Worm (Caenorhabditis elegans) whole organism, L1 larva: ENCODE data around the gene acs-15.

Experiments used
- C34B4.2 ChIP-seq: sonication (generic microtip); optimal IDR thresholded peaks from 2 replicates; lab custom pipeline; 2017; ENCODE audit warnings: mild to moderate bottlenecking, missing genetic modification characterization, missing compliant biosample characterization
- F16B12.6 ChIP-seq: fragments of 150-350 bp; optimal IDR thresholded peaks from 2 replicates; lab custom pipeline; 2014; ENCODE audit warnings: missing biosample characterization, missing genetic modification characterization
- Y116A8C.19 ChIP-seq: sonication (generic microtip); optimal IDR thresholded peaks from 2 replicates; lab custom pipeline; 2016; ENCODE audit warnings: missing compliant biosample characterization, missing genetic modification characterization, borderline replicate concordance
- aha-1 ChIP-seq: fragments of 150-350 bp; optimal IDR thresholded peaks from 2 replicates; lab custom pipeline; 2014; ENCODE audit warnings: missing biosample characterization, missing genetic modification characterization
- alr-1 ChIP-seq: fragments of 200-800 bp; sonication (Bioruptor generic); optimal IDR thresholded peaks from 2 replicates; lab custom pipeline; 2018; ENCODE audit warnings: borderline replicate concordance, mild to moderate bottlenecking, missing genetic modification characterization, missing compliant biosample characterization
- aly-2 ChIP-seq: fragments of 150-350 bp; optimal IDR thresholded peaks from 2 replicates; lab custom pipeline; 2014; ENCODE audit warnings: missing biosample characterization, missing genetic modification characterization
- ama-1 ChIP-seq: fragments of 150-350 bp; optimal IDR thresholded peaks from 2 replicates; lab custom pipeline; 2014
- ceh-82 ChIP-seq, 3 experiments: fragments of 150-350 bp in 1 of 3; sonication (generic microtip) in 2 of 3; optimal IDR thresholded peaks; 2 replicates each; lab custom pipeline; 2014 to 2017; ENCODE audit warnings: missing biosample characterization in 3 of 3, missing genetic modification characterization in 3 of 3
- ceh-90 ChIP-seq: sonication (generic microtip); optimal IDR thresholded peaks from 2 replicates; lab custom pipeline; 2016; ENCODE audit warnings: missing genetic modification characterization, missing compliant biosample characterization
- ces-1 ChIP-seq: fragments of 150-350 bp; optimal IDR thresholded peaks from 2 replicates; lab custom pipeline; 2014; ENCODE audit warnings: missing biosample characterization, missing genetic modification reagents, missing genetic modification characterization
- dpl-1 ChIP-seq, 3 experiments: fragments of 150-350 bp in 2 of 3; sonication (generic microtip) in 1 of 3; optimal IDR thresholded peaks; 2 replicates each; lab custom pipeline; 2014 to 2017; ENCODE audit warnings: missing biosample characterization in 3 of 3, missing genetic modification characterization in 3 of 3, missing genetic modification reagents in 3 of 3
- efl-1 ChIP-seq, 4 experiments: fragments of 150-350 bp; optimal IDR thresholded peaks in 3 of 4; peaks in 1 of 4; 1 replicate in 1 of 4; 2 replicates in 3 of 4; lab custom pipeline; 2014; ENCODE audit warnings: missing biosample characterization in 2 of 4, missing genetic modification characterization in 2 of 4, missing genetic modification reagents in 2 of 4
- efl-3 ChIP-seq: fragments of 200-800 bp; sonication (Bioruptor generic); optimal IDR thresholded peaks from 2 replicates; lab custom pipeline; 2018; ENCODE audit warnings: mild to moderate bottlenecking, missing genetic modification characterization, missing compliant biosample characterization
- egl-13 ChIP-seq: sonication (generic microtip); optimal IDR thresholded peaks from 2 replicates; lab custom pipeline; 2016; ENCODE audit warnings: missing genotype, missing genetic modification reagents, missing genetic modification characterization, missing compliant biosample characterization
- elt-2 ChIP-seq: sonication (generic microtip); optimal IDR thresholded peaks from 2 replicates; lab custom pipeline; 2016; ENCODE audit warnings: missing genetic modification characterization, mild to moderate bottlenecking, inconsistent platforms, missing compliant biosample characterization, missing genetic modification reagents
- elt-3 ChIP-seq, 6 experiments: fragments of 150-350 bp in 1 of 6; sonication (generic microtip); optimal IDR thresholded peaks; 2 replicates each; lab custom pipeline; 2017 to 2018; ENCODE audit warnings: missing biosample characterization in 6 of 6, missing genetic modification characterization in 6 of 6, inconsistent platforms in 1 of 6
- fkh-10 ChIP-seq: sonication (generic microtip); optimal IDR thresholded peaks from 2 replicates; lab custom pipeline; 2017; ENCODE audit warnings: missing biosample characterization, missing genetic modification reagents, missing genetic modification characterization
- fkh-4 ChIP-seq: sonication (generic microtip); optimal IDR thresholded peaks from 2 replicates; lab custom pipeline; 2016; ENCODE audit warnings: missing compliant biosample characterization, missing genetic modification characterization, borderline replicate concordance
- fkh-8 ChIP-seq: sonication (generic microtip); optimal IDR thresholded peaks from 2 replicates; lab custom pipeline; 2016; ENCODE audit warnings: mild to moderate bottlenecking, missing genetic modification characterization, missing compliant biosample characterization
- grh-1 ChIP-seq: fragments of 200-800 bp; sonication (Bioruptor generic); IDR thresholded peaks from 2 replicates; pipeline ENCODE4 v1.3.6; 2022; ENCODE audit warnings: missing genetic modification reagents, missing genetic modification characterization, missing compliant biosample characterization
- hpl-2 ChIP-seq: fragments of 150-350 bp; optimal IDR thresholded peaks from 2 replicates; lab custom pipeline; 2014; ENCODE audit warnings: missing biosample characterization, missing genetic modification reagents, missing genetic modification characterization
- lin-13 ChIP-seq: fragments of 150-350 bp; optimal IDR thresholded peaks from 2 replicates; lab custom pipeline; 2014; ENCODE audit warnings: missing biosample characterization, missing genetic modification reagents, missing genetic modification characterization
- lin-14 ChIP-seq: fragments of 200-800 bp; sonication (Bioruptor generic); optimal IDR thresholded peaks from 2 replicates; lab custom pipeline; 2018; ENCODE audit warnings: mild to moderate bottlenecking, missing genetic modification characterization, moderate library complexity, missing compliant biosample characterization
- lin-15B ChIP-seq: fragments of 150-350 bp; sonication (generic microtip); optimal IDR thresholded peaks from 3 replicates; lab custom pipeline; 2014; ENCODE audit warnings: missing biosample characterization, missing genetic modification characterization
- lin-35 ChIP-seq, 2 experiments: fragments of 150-350 bp; optimal IDR thresholded peaks; 2 replicates each; lab custom pipeline; 2014; ENCODE audit warnings: missing biosample characterization in 2 of 2, missing genetic modification characterization in 2 of 2, missing genetic modification reagents in 2 of 2
- lir-3 ChIP-seq: sonication (generic microtip); optimal IDR thresholded peaks from 2 replicates; lab custom pipeline; 2016; ENCODE audit warnings: mild to moderate bottlenecking, missing genetic modification characterization, moderate library complexity, missing compliant biosample characterization; ENCODE audit not compliant: poor library complexity
- lsy-2 ChIP-seq, 2 experiments: fragments of 150-350 bp; optimal IDR thresholded peaks; 2 replicates each; lab custom pipeline; 2014; ENCODE audit warnings: missing biosample characterization in 2 of 2, missing genetic modification characterization in 2 of 2
- mef-2 ChIP-seq: fragments of 150-350 bp; optimal IDR thresholded peaks from 2 replicates; lab custom pipeline; 2014; ENCODE audit warnings: missing biosample characterization, missing genetic modification characterization
- nhr-12 ChIP-seq: sonication (generic microtip); optimal IDR thresholded peaks from 2 replicates; lab custom pipeline; 2017; ENCODE audit warnings: missing biosample characterization, missing genetic modification characterization
- nhr-20 ChIP-seq: sonication (generic microtip); optimal IDR thresholded peaks from 2 replicates; lab custom pipeline; 2016; ENCODE audit warnings: mild to moderate bottlenecking, missing genetic modification characterization, missing compliant biosample characterization
- nhr-237 ChIP-seq: fragments of 150-350 bp; optimal IDR thresholded peaks from 2 replicates; lab custom pipeline; 2014; ENCODE audit warnings: missing biosample characterization, missing genetic modification characterization
- nhr-47 ChIP-seq: sonication (generic microtip); optimal IDR thresholded peaks from 2 replicates; lab custom pipeline; 2016; ENCODE audit warnings: mild to moderate bottlenecking, missing genetic modification characterization, moderate library complexity, missing compliant biosample characterization
- nhr-71 ChIP-seq: sonication (generic microtip); optimal IDR thresholded peaks from 2 replicates; lab custom pipeline; 2016; ENCODE audit warnings: mild to moderate bottlenecking, missing genetic modification characterization, moderate library complexity, missing compliant biosample characterization
- nhr-76 ChIP-seq: sonication (generic microtip); optimal IDR thresholded peaks from 2 replicates; lab custom pipeline; 2017; ENCODE audit warnings: missing biosample characterization, missing genetic modification characterization
- nhr-84 ChIP-seq: sonication (generic microtip); optimal IDR thresholded peaks from 2 replicates; lab custom pipeline; 2017; ENCODE audit warnings: missing biosample characterization, missing genetic modification characterization
- nhr-90 ChIP-seq: sonication (generic microtip); optimal IDR thresholded peaks from 2 replicates; lab custom pipeline; 2016; ENCODE audit warnings: mild to moderate bottlenecking, missing genetic modification characterization, missing compliant biosample characterization; ENCODE audit not compliant: poor library complexity
- pag-3 ChIP-seq: sonication (generic microtip); optimal IDR thresholded peaks from 2 replicates; lab custom pipeline; 2017; ENCODE audit warnings: missing genetic modification characterization, mild to moderate bottlenecking, missing compliant biosample characterization, antibody characterized with exemption, borderline replicate concordance; ENCODE audit not compliant: insufficient read depth
- rnt-1 ChIP-seq: sonication (generic microtip); optimal IDR thresholded peaks from 2 replicates; lab custom pipeline; 2016; ENCODE audit warnings: mild to moderate bottlenecking, missing genetic modification characterization, moderate library complexity, missing compliant biosample characterization
- skn-1 ChIP-seq: fragments of 150-350 bp; optimal IDR thresholded peaks from 2 replicates; lab custom pipeline; 2014; ENCODE audit warnings: missing biosample characterization, missing genetic modification characterization
- sox-4 ChIP-seq: sonication (generic microtip); optimal IDR thresholded peaks from 2 replicates; lab custom pipeline; 2016; ENCODE audit warnings: missing genetic modification characterization, missing compliant biosample characterization
- sup-37 ChIP-seq: fragments of 200-800 bp; sonication (Bioruptor generic); optimal IDR thresholded peaks from 2 replicates; lab custom pipeline; 2018; ENCODE audit warnings: mild to moderate bottlenecking, missing genetic modification characterization, missing compliant biosample characterization
- swsn-7 ChIP-seq: sonication (generic microtip); optimal IDR thresholded peaks from 2 replicates; lab custom pipeline; 2016; ENCODE audit warnings: missing genetic modification characterization, missing compliant biosample characterization
- tbx-2 ChIP-seq: sonication (generic microtip); optimal IDR thresholded peaks from 2 replicates; lab custom pipeline; 2016; ENCODE audit warnings: missing genetic modification characterization, missing compliant biosample characterization
- unc-30 ChIP-seq: sonication (generic microtip); optimal IDR thresholded peaks from 2 replicates; lab custom pipeline; 2017; ENCODE audit warnings: missing biosample characterization, missing genetic modification characterization
- unc-86 ChIP-seq: sonication (generic microtip); optimal IDR thresholded peaks from 2 replicates; lab custom pipeline; 2016; ENCODE audit warnings: missing genetic modification characterization, missing compliant biosample characterization
- unc-98 ChIP-seq: fragments of 200-800 bp; sonication (Bioruptor generic); IDR thresholded peaks from 2 replicates; pipeline ENCODE4 v1.3.6; 2022; ENCODE audit warnings: missing genetic modification characterization, missing compliant biosample characterization
- zag-1 ChIP-seq: fragments of 150-350 bp; optimal IDR thresholded peaks from 2 replicates; lab custom pipeline; 2014; ENCODE audit warnings: missing biosample characterization, missing genetic modification characterization

Gene acs-15

DNA sequence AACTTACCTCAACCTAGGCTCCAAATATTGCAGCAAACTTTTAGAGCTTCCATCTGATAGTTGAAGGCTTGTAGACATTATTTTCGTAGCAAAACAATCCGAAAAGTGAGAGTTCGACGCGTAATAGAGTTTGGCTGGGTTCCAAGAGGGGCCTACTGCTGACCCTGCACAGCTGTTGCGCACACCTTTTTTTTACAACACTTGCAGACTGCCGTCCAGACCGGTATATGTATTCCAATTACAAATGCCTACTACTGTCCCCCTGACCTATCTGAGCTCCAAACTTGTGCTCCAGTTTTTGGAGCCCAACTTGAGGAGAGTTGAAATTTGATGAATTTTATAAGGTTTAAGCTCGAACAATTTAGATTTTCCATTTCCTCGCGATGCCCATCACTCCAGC is 23.3 kb upstream of the acs-15 start, which contains the start of the genes fbxc-24 and fbxc-27:
Gene fbxc-24, minus strand, starts transcription at position 101 of the 400 bp plus-strand sequence.
Gene fbxc-27, plus strand, starts transcription at position 216 of the 400 bp plus-strand sequence.
- TF ChIP-seq lsy-2 (tag; optimal IDR thresholded peaks at IDR 0.05; lab: Kevin White, UChicago) (no peak), lir-3 (no peak), C34B4.2 (tag; lab: Kevin White, UChicago) (no peak), elt-3 (tag; optimal IDR thresholded peaks at IDR 0.05; lab: Kevin White, UChicago) (no peak), ceh-90 (tag; lab: Kevin White, UChicago) (no peak), aly-2 (tag; lab: Kevin White, UChicago) (no peak), alr-1 (tag; lab: Kevin White, UChicago) (no peak)

DNA sequence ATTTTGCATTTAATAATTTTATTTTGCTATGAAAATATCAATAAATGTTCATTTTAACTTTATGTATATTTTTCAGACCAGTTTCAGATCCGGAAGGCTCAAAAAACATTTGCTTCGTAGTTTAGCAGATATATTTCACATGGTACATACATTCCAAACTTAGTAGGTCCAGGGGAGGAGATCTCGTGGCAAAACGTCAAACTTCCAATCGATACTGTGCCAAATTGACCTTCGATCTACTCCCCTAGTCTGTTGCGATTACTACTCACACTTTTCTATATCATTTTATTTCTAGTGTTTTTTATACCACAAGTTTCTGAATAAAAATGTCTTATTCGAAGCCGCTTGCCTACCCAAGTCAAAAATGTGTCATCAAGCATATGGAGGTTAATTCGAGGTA is 21.1 kb upstream of the acs-15 start, which contains the start of gene fbxc-31:
Gene fbxc-31, plus strand, starts transcription at position 301 of the 400 bp plus-strand sequence.
- TF ChIP-seq nhr-12 (tag; lab: Kevin White, UChicago) (no peak), efl-1 (optimal IDR thresholded peaks at IDR 0.05; lab: Kevin White, UChicago) (no peak), efl-1 (GFP tag; optimal IDR thresholded peaks at IDR 0.05 in 1 of 2; lab: Kevin White, UChicago) (peak in 1 of 2 experiments; percentile 15), lir-3 (no peak), unc-30 (tag; lab: Kevin White, UChicago) (no peak), sup-37 (GFP tag; lab: Kevin White, UChicago) (no peak), unc-98 (GFP tag; lab: Robert Waterston, UW) (no peak)

DNA sequence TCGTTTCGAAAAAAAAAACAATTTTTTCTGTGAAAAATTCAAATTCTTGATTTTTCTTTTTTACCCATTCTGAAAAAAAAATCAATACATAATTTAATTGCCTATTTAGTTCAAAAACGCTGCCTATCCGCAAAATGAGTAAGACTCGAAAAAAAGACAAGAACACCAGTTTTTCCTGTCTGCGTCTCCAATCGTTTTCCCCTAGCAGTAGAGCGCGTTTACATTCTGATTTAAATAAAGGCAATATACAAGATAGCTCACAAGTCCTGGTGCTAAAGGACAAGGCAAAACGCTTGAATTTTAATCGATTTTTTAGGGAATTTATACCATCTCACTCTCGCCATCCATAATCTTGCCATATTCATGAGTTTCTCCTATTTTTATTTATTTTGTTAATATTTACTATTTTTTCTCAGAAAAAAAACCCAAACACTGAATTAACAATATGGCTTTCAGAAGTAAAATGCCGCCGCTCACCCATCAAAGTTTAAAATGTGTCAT is 19.5 kb upstream of the acs-15 start, which contains the start of gene fbxc-33:
Gene fbxc-33, plus strand, starts transcription at position 451 of the 501 bp plus-strand sequence.
- TF ChIP-seq pag-3 (no peak), nhr-12 (tag; lab: Kevin White, UChicago) (no peak), nhr-76 (tag; lab: Kevin White, UChicago) (no peak), unc-86 (tag; lab: Kevin White, UChicago) (no peak), tbx-2 (tag; lab: Kevin White, UChicago) (no peak), F16B12.6 (peak; percentile 30), nhr-237 (tag; lab: Kevin White, UChicago) (no peak), lin-13 (GFP tag; lab: Kevin White, UChicago) (no peak), grh-1 (GFP tag; lab: Robert Waterston, UW) (no peak), nhr-84 (tag; lab: Kevin White, UChicago) (no peak), fkh-10 (no peak), nhr-90 (tag; lab: Kevin White, UChicago) (no peak), rnt-1 (tag; lab: Kevin White, UChicago) (peak; percentile 34), Y116A8C.19 (tag; lab: Kevin White, UChicago) (no peak), nhr-47 (tag; lab: Kevin White, UChicago) (no peak), fkh-8 (tag; lab: Kevin White, UChicago) (no peak), egl-13 (tag; lab: Kevin White, UChicago) (no peak), ceh-82 (tag; optimal IDR thresholded peaks at IDR 0.05; lab: Kevin White, UChicago) (peak in 1 of 3 experiments; percentile 31), aha-1 (tag; lab: Kevin White, UChicago) (no peak), swsn-7 (tag; lab: Kevin White, UChicago) (peak; percentile 26), lin-35 (GFP tag; optimal IDR thresholded peaks at IDR 0.05; lab: Kevin White, UChicago) (peak; percentile 23 to 43), dpl-1 (GFP tag; optimal IDR thresholded peaks at IDR 0.05; lab: Kevin White, UChicago) (peak in 2 of 3 experiments; percentile 27 to 62), unc-30 (tag; lab: Kevin White, UChicago) (no peak), skn-1 (tag; lab: Kevin White, UChicago) (peak; percentile 38), aly-2 (tag; lab: Kevin White, UChicago) (no peak), sox-4 (tag; lab: Kevin White, UChicago) (no peak), mef-2 (tag; lab: Kevin White, UChicago) (no peak), ama-1 (lab: Kevin White, UChicago) (no peak), nhr-20 (tag; lab: Kevin White, UChicago) (peak; percentile 4), fkh-4 (tag; lab: Kevin White, UChicago) (no peak), zag-1 (tag; lab: Kevin White, UChicago) (no peak), nhr-71 (tag; lab: Kevin White, UChicago) (no peak), hpl-2 (GFP tag; lab: Kevin White, UChicago) (no peak), elt-2 (tag; lab: Kevin White, UChicago) (peak; percentile 41), lin-14 (peak; percentile 57), ces-1 (GFP tag; lab: Kevin White, UChicago) (no peak), efl-3 (GFP tag; lab: Kevin White, UChicago) (no peak), lin-15B (peak; percentile 62)
